Worm (Caenorhabditis elegans) whole organism, early embryonic: ENCODE results near the gene nhr-22.

ENCODE experiments used
- B0310.2 ChIP-seq: sonication (generic microtip); optimal IDR thresholded peaks from 2 replicates; lab custom pipeline; 2016; ENCODE audit warnings: mild to moderate bottlenecking, missing genetic modification characterization, missing compliant biosample characterization
- F13C5.2 ChIP-seq: sonication (generic microtip); optimal IDR thresholded peaks from 2 replicates; lab custom pipeline; 2017; ENCODE audit warnings: mild to moderate bottlenecking, missing genetic modification characterization, inconsistent platforms, missing compliant biosample characterization
- ama-1 ChIP-seq: fragments of 150-350 bp; optimal IDR thresholded peaks from 2 replicates; lab custom pipeline; 2014
- ceh-13 ChIP-seq: fragments of 200-800 bp; sonication (Bioruptor generic); optimal IDR thresholded peaks from 2 replicates; lab custom pipeline; 2018; ENCODE audit warnings: mild to moderate bottlenecking, missing genetic modification characterization, missing compliant biosample characterization
- ceh-36 ChIP-seq: sonication (generic microtip); optimal IDR thresholded peaks from 2 replicates; lab custom pipeline; 2016; ENCODE audit warnings: missing genetic modification characterization, inconsistent platforms, missing compliant biosample characterization
- flt-1 ChIP-seq: fragments of 200-800 bp; sonication (Bioruptor generic); IDR thresholded peaks from 2 replicates; pipeline ENCODE4 v1.3.6; 2022; ENCODE audit warnings: missing genetic modification characterization, missing compliant biosample characterization
- hmbx-1 ChIP-seq: sonication (generic microtip); optimal IDR thresholded peaks from 2 replicates; lab custom pipeline; 2016; ENCODE audit warnings: mild to moderate bottlenecking, missing genetic modification characterization, missing compliant biosample characterization
- scrt-1 ChIP-seq: fragments of 200-800 bp; sonication (Bioruptor generic); IDR thresholded peaks from 2 replicates; pipeline ENCODE4 v1.3.6; 2022; ENCODE audit warnings: missing genetic modification characterization, missing compliant biosample characterization
- tbx-11 ChIP-seq: fragments of 200-800 bp; sonication (Bioruptor generic); IDR thresholded peaks from 2 replicates; pipeline ENCODE4 v1.3.6; 2022; ENCODE audit warnings: missing genetic modification characterization, missing compliant biosample characterization
- tbx-37 ChIP-seq: fragments of 200-800 bp; sonication (Bioruptor generic); conservative IDR thresholded peaks from 2 replicates; pipeline ENCODE4 v1.3.6; 2022; ENCODE audit warnings: missing genetic modification reagents, missing genetic modification characterization, missing compliant biosample characterization
- tra-4 ChIP-seq: sonication (generic microtip); optimal IDR thresholded peaks from 2 replicates; lab custom pipeline; 2017; ENCODE audit warnings: missing genetic modification characterization, missing compliant biosample characterization

DNA sequence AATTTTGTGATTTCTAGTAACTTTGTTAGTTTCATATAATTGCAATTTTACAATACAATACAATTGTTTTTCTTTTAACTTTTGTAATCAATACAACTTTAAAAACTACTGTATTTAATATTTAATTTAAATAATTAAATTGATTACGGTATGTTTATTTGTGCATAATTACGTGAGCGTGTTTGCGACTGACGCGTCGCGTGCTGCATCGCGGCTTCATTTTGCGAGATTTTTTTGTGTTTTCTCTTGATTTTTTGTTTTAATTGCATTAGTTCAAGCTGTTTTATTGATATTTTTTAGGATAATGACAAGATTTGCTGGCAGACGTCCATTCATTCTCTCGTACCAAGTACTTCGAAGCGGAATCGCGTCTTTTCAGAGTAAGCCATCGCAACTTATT, 27.1 kb upstream of the nhr-22 start, which contains the start of gene T28D9.4:
- no peak for TF ChIP-seq ceh-36 (tag; lab: Kevin White, UChicago)
- TF ChIP-seq tbx-37 (GFP tag; lab: Robert Waterston, UW), result no peak
- TF ChIP-seq F13C5.2 (tag; lab: Kevin White, UChicago), result no peak
- TF ChIP-seq ama-1, result no peak
- TF ChIP-seq ceh-13 (GFP tag; lab: Kevin White, UChicago), result no peak
- TF ChIP-seq tra-4, result no peak
- no peak for TF ChIP-seq tbx-11 (GFP tag; lab: Robert Waterston, UW)
- no peak for TF ChIP-seq B0310.2 (tag; lab: Kevin White, UChicago)
- TF ChIP-seq hmbx-1, result no peak
- no peak for TF ChIP-seq scrt-1
- TF ChIP-seq flt-1 (GFP tag; lab: Robert Waterston, UW), result no peak
